Worm (Caenorhabditis elegans): ENCODE measurements around the gene osg-1.
A peak's percentile ranks its signal among the peaks of the same experiment; 100 is the strongest.

DNA sequence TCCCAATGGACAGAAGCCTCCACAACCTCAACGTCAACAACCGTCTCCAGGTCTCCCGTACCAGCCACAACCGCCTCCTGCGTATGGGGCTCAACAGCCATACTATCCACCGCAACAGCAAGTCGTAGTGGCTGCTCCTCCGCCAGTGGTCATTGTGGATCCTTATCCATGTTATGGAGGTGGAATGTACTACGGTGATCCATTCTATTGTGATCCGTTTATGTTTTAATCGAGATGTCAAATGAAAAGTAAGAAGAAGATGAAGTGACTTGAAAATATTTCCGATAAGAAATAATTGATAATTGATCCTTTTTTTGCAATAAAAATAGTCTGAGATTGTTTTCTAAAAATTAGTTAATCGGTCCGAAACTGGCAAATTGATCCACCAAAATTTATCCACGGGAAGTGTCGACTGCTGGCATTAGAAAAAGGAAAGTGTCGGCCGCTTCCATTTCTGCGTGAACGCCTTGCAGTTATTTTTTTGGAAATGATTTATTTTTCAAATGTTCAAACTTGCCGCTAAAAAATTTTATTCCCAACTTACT, 8.5 kb upstream of the osg-1 start, which contains the start of the genes R02F2.6 and R02F2.5:
- TF ChIP-seq unc-130 (GFP tag; optimal IDR thresholded peaks at IDR 0.05) (no peak), snpc-4 (GFP tag; optimal IDR thresholded peaks at IDR 0.05) (no peak), snpc-4 (tag; optimal IDR thresholded peaks at IDR 0.05) (no peak), unc-62 (GFP tag; optimal IDR thresholded peaks at IDR 0.05) (no peak), zfh-2 (GFP tag; conservative IDR thresholded peaks at IDR 0.05) (0 out of 2 replicates have a peak, but pooled peaks have one; percentile 2), ztf-6 (GFP tag; IDR thresholded peaks at IDR 0.05) (no peak), lin-35 (GFP tag; optimal IDR thresholded peaks at IDR 0.05) (no peak), ceh-40 (GFP tag; IDR thresholded peaks at IDR 0.05) (no peak), mcd-1 (GFP tag; IDR thresholded peaks at IDR 0.05) (no peak), rpc-1 (optimal IDR thresholded peaks at IDR 0.05) (no peak), rpc-1 (tag; optimal IDR thresholded peaks at IDR 0.05) (no peak), atf-7 (tag; optimal IDR thresholded peaks at IDR 0.05) (no peak)
